Fruit fly (Drosophila melanogaster) whole organism, pupa: ENCODE results near the gene Sec16.

ENCODE experiments used
- CG10348 ChIP-seq: fragments of 200-800 bp; sonication (Bioruptor generic); IDR thresholded peaks from 2 replicates; pipeline ENCODE4 v1.3.6; 2022; ENCODE audit warnings: missing biosample characterization, missing genetic modification characterization
- CG12605 ChIP-seq: fragments of 200-800 bp; sonication (Bioruptor generic); IDR thresholded peaks from 2 replicates; pipeline ENCODE4 v1.3.6; 2022; ENCODE audit warnings: missing biosample characterization, missing genetic modification characterization
- CG13204 ChIP-seq: fragments of 200-800 bp; sonication (Bioruptor generic); optimal IDR thresholded peaks from 2 replicates; lab custom pipeline; 2018; ENCODE audit warnings: missing biosample characterization, mild to moderate bottlenecking, missing genetic modification characterization, moderate library complexity
- CG14655 ChIP-seq: fragments of 200-800 bp; sonication (Bioruptor generic); optimal IDR thresholded peaks from 3 replicates; lab custom pipeline; 2017; ENCODE audit warnings: mild to moderate bottlenecking, missing biosample characterization, missing genetic modification reagents, missing genetic modification characterization
- CG15710 ChIP-seq: fragments of 200-800 bp; sonication (Bioruptor generic); optimal IDR thresholded peaks from 2 replicates; lab custom pipeline; 2018; ENCODE audit warnings: missing biosample characterization, mild to moderate bottlenecking, missing genetic modification characterization, moderate library complexity
- CG17806 ChIP-seq: fragments of 200-800 bp; sonication (Bioruptor generic); optimal IDR thresholded peaks from 2 replicates; lab custom pipeline; 2018; ENCODE audit warnings: missing biosample characterization, mild to moderate bottlenecking, missing genetic modification characterization, moderate library complexity
- CG32121 ChIP-seq: fragments of 200-800 bp; sonication (Bioruptor generic); IDR thresholded peaks from 2 replicates; pipeline ENCODE4 v1.3.6; 2022; ENCODE audit warnings: missing biosample characterization, missing genetic modification characterization
- CG34367 ChIP-seq: fragments of 200-800 bp; sonication (Bioruptor generic); optimal IDR thresholded peaks from 2 replicates; lab custom pipeline; 2018; ENCODE audit warnings: missing biosample characterization, mild to moderate bottlenecking, missing genetic modification characterization
- CG4496 ChIP-seq: fragments of 200-800 bp; sonication (Bioruptor generic); IDR thresholded peaks from 3 replicates; pipeline ENCODE4 v1.3.6; 2022; ENCODE audit warnings: missing biosample characterization, missing genetic modification characterization
- CG8159 ChIP-seq: fragments of 200-800 bp; sonication (Bioruptor generic); optimal IDR thresholded peaks from 3 replicates; lab custom pipeline; 2018; ENCODE audit warnings: missing biosample characterization, mild to moderate bottlenecking, missing genetic modification characterization, moderate library complexity
- CG8301 ChIP-seq: fragments of 200-800 bp; sonication (Bioruptor generic); optimal IDR thresholded peaks from 2 replicates; lab custom pipeline; 2018; ENCODE audit warnings: missing biosample characterization, mild to moderate bottlenecking, missing genetic modification characterization
- CG9948 ChIP-seq: fragments of 200-800 bp; sonication (Bioruptor generic); optimal IDR thresholded peaks from 2 replicates; lab custom pipeline; 2018; ENCODE audit warnings: missing biosample characterization, mild to moderate bottlenecking, missing genetic modification characterization, moderate library complexity
- D1 ChIP-seq: fragments of 200-800 bp; sonication (Bioruptor generic); optimal IDR thresholded peaks from 2 replicates; lab custom pipeline; 2018; ENCODE audit warnings: missing biosample characterization, mild to moderate bottlenecking, missing genetic modification characterization, moderate library complexity
- EcR ChIP-seq: fragments of 200-800 bp; sonication (Bioruptor generic); optimal IDR thresholded peaks from 3 replicates; lab custom pipeline; 2019; ENCODE audit warnings: missing biosample characterization, missing genetic modification characterization, mild to moderate bottlenecking, moderate library complexity, missing genetic modification reagents
- Ets98B ChIP-seq: fragments of 200-800 bp; sonication (Bioruptor generic); IDR thresholded peaks from 2 replicates; pipeline ENCODE4 v1.3.6; 2022; ENCODE audit warnings: missing biosample characterization, missing genetic modification characterization
- Pif1A ChIP-seq: fragments of 200-800 bp; sonication (Bioruptor generic); optimal IDR thresholded peaks from 3 replicates; lab custom pipeline; 2016; ENCODE audit warnings: missing biosample characterization, missing genetic modification characterization
- Pif1B ChIP-seq: fragments of 200-800 bp; sonication (Bioruptor generic); optimal IDR thresholded peaks from 3 replicates; lab custom pipeline; 2016; ENCODE audit warnings: missing biosample characterization, missing genetic modification characterization
- Snoo ChIP-seq: fragments of 200-800 bp; sonication (Bioruptor generic); optimal IDR thresholded peaks from 3 replicates; lab custom pipeline; 2017; ENCODE audit warnings: missing biosample characterization, mild to moderate bottlenecking, missing genetic modification characterization, inconsistent platforms
- fd96Ca ChIP-seq: fragments of 200-800 bp; sonication (Bioruptor generic); IDR thresholded peaks from 3 replicates; pipeline ENCODE4 v1.3.6; 2022; ENCODE audit warnings: missing biosample characterization, missing genetic modification characterization
- gl ChIP-seq: fragments of 200-800 bp; sonication (Bioruptor generic); optimal IDR thresholded peaks from 2 replicates; lab custom pipeline; 2018; ENCODE audit warnings: missing biosample characterization, mild to moderate bottlenecking, missing genetic modification characterization
- rn ChIP-seq: fragments of 200-800 bp; sonication (Bioruptor generic); IDR thresholded peaks from 2 replicates; pipeline ENCODE4 v1.3.6; 2022; ENCODE audit warnings: missing biosample characterization, missing genetic modification characterization

Sec16 gene

DNA sequence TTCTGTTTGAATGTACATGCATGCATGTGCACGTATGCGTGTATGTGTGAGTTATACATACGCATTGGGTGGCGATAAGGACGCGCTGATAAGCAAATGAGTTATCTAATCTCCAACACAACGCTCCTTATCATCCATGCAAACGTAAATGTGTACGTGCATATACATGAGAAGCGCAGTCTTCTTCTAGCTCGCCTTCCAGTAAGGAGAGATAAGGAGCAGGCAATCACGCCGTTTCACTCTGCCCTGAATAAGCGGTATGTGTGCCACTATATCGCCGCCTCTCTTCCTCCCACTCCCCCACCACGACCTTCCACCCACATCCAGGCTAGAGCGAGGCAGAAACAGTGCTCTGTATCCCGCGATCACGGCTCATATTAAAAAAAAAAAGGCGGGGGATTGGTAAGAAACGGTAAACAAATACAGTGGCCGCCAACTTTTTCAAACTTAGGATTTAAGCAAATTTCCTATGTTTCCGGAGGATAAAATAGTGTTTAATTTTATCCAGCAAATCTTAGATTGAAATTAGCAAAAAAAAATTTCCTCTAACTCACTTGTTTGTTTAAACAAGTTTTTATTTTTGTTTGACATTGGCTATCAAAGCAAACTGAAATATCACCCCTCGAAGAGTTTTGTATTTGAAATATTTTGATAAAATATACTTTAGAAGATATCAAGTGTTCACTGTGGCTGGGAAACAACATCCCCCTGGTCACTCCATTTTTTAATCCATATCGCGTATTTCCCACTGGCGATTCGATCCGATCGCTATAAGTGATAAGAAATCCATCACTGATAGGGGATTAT is 15.1 kb upstream of the Sec16 start:
- TF ChIP-seq CG8159 (tag; lab: Kevin White, UChicago) (peak; percentile 50), Ets98B (GFP tag; lab: Robert Waterston, UW) (no peak), CG8301 (no peak), fd96Ca (GFP tag; lab: Robert Waterston, UW) (no peak), CG13204 (GFP tag; lab: Kevin White, UChicago) (no peak), CG34367 (no peak), CG10348 (GFP tag; lab: Robert Waterston, UW) (no peak), Pif1B (no peak), CG15710 (peak; percentile 18), Pif1A (GFP tag; lab: Kevin White, UChicago) (no peak), CG4496 (peak; percentile 40; the same call in 1 of the 3 replicates), CG32121 (GFP tag; lab: Robert Waterston, UW) (no peak), Snoo (tag; lab: Kevin White, UChicago) (no peak), CG14655 (GFP tag; lab: Kevin White, UChicago) (no peak), EcR (GFP tag; lab: Kevin White, UChicago) (no peak), CG17806 (no peak), CG12605 (GFP tag; lab: Robert Waterston, UW) (peak; percentile 28; the same call in 1 of the 2 replicates), gl (tag; lab: Kevin White, UChicago) (no peak), D1 (tag; lab: Kevin White, UChicago) (no peak), rn (GFP tag; lab: Robert Waterston, UW) (no peak), CG9948 (tag; lab: Kevin White, UChicago) (peak; percentile 21)

DNA sequence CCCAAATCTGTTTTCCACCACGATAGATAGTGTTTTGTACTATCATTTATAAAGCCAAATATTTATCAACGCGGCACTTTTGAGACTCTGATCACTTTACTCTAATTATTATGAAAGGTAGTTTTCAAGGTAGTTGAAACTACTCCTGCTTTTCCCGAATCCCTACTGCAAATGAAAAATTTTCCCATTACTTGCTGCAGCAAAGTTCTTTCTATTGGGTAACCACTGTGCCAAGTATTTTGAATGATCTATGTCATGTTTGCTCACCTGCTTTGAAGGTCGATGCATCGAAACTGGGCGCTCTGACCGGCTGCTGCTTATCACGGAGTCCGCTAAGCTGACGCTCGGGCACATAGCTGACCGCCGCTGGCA is 14.6 kb upstream of the Sec16 start:
- TF ChIP-seq CG13204 (GFP tag; lab: Kevin White, UChicago) (no peak), CG15710 (no peak), CG10348 (GFP tag; lab: Robert Waterston, UW) (no peak), CG32121 (GFP tag; lab: Robert Waterston, UW) (no peak), CG8301 (no peak), CG8159 (tag; lab: Kevin White, UChicago) (no peak), CG17806 (no peak), Pif1B (no peak), Ets98B (GFP tag; lab: Robert Waterston, UW) (no peak), fd96Ca (GFP tag; lab: Robert Waterston, UW) (no peak), CG4496 (no peak), Snoo (tag; lab: Kevin White, UChicago) (no peak), gl (tag; lab: Kevin White, UChicago) (no peak)

DNA sequence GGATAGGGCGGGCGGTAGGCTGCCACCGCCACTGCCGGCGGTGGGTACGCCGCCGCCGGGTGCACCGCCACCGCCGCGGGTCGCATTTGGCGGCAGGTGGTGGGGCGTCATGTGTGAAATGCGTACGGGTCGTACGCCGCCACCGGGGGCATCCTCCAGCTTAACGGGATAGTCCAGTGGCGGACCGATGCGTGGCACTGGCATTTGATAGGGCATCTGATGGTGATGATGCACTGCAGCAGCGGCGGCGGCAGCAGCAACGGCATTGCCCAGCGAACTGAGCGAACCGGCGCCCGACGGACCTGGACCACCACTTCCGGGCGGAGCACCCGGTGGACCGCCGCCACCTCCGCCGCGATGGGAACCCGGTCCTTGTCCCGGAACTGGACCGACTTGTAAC is 14.0 kb upstream of the Sec16 start:
- no peak for TF ChIP-seq CG32121 (GFP tag; lab: Robert Waterston, UW)

DNA sequence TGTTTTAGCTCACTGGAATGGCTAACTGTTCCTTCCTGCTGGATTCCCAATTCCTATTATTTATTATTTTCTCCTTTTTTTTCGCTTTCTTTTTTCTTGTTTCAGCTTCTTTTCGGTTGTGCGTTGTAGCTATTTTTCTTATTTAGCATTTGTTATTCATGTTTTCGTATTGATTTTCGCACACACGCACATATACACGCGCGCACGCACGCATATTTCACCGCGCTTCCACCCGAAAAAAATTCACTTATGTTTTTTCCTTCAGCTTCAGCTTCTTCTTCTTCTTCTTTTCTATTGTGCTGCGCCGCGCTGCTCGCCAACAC is 13.2 kb upstream of the Sec16 start:
- TF ChIP-seq Pif1A (GFP tag; lab: Kevin White, UChicago), result no peak
- TF ChIP-seq CG4496, result no peak
- no peak for TF ChIP-seq CG13204 (GFP tag; lab: Kevin White, UChicago)
- no peak for TF ChIP-seq EcR (GFP tag; lab: Kevin White, UChicago)
- TF ChIP-seq CG17806, result no peak
- no peak for TF ChIP-seq CG34367
- TF ChIP-seq CG10348 (GFP tag; lab: Robert Waterston, UW), result no peak
- no peak for TF ChIP-seq CG15710
- TF ChIP-seq D1 (tag; lab: Kevin White, UChicago), result no peak
- TF ChIP-seq CG32121 (GFP tag; lab: Robert Waterston, UW), result no peak
- no peak for TF ChIP-seq CG9948 (tag; lab: Kevin White, UChicago)
- TF ChIP-seq CG14655 (GFP tag; lab: Kevin White, UChicago), result no peak
- no peak for TF ChIP-seq rn (GFP tag; lab: Robert Waterston, UW)
- TF ChIP-seq gl (tag; lab: Kevin White, UChicago), result no peak
- no peak for TF ChIP-seq CG8159 (tag; lab: Kevin White, UChicago)
- TF ChIP-seq Ets98B (GFP tag; lab: Robert Waterston, UW), result no peak
- TF ChIP-seq fd96Ca (GFP tag; lab: Robert Waterston, UW), result no peak
- TF ChIP-seq CG8301, result no peak
- TF ChIP-seq Snoo (tag; lab: Kevin White, UChicago), result no peak

DNA sequence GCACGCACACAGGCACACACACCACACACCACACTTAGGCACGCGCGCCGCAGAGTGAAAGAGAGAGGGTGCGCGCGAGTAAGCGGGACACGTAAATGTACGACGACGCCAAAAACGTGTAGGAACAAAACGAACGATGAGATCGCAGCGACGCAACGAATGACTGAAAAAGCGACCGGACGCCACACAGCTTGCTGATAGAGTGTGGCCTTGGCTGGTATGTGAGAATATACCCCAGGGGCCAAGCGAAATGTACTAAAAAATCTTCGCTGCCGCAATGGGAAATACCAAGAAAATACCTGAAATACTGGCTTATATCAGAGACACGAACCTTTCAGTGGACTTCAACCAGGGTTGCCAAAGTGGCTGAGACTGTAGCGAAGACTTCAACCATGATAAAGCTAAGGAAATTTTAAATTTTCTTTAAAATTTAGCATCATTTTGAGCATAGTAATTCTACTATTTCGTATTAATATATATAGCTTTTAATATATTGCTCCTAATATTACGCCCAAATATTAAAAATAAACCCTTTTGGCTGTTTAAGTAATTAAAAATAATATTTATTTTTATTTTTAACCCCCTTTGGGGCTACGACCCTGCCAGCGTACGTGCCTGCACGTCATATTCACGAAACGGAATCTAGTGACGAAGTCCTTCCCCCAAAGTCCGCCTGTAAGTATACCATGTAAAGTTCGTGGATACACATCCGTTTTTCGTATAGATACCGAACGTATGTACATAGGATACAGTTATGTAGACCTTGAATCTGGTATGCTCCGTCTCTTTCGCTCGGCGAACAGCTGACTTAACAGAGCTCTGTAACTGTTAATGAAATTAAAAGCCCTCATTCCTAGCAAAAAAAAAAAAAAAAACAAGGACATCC is 12.6 kb upstream of the Sec16 start, which contains the start of gene Pits:
Gene Pits, minus strand, starts transcription at position 210 of the 886 bp plus-strand sequence.
- TF ChIP-seq CG4496 (peak; percentile 64), CG34367 (no peak), CG8159 (tag; lab: Kevin White, UChicago) (peak; percentile 39), rn (GFP tag; lab: Robert Waterston, UW) (no peak), CG15710 (peak; percentile 6), CG14655 (GFP tag; lab: Kevin White, UChicago) (peak; percentile 16), CG32121 (GFP tag; lab: Robert Waterston, UW) (peak; percentile 55), CG10348 (GFP tag; lab: Robert Waterston, UW) (no peak), CG12605 (GFP tag; lab: Robert Waterston, UW) (peak; percentile 68), Ets98B (GFP tag; lab: Robert Waterston, UW) (peak; percentile 55; the same call in 1 of the 2 replicates), fd96Ca (GFP tag; lab: Robert Waterston, UW) (peak; percentile 76), EcR (GFP tag; lab: Kevin White, UChicago) (peak; percentile 50), D1 (tag; lab: Kevin White, UChicago) (no peak), Snoo (tag; lab: Kevin White, UChicago) (no peak), CG13204 (GFP tag; lab: Kevin White, UChicago) (peak; percentile 89)
